Worm (Caenorhabditis elegans) whole organism, L1 larva: ENCODE results near the gene C06A1.6.

Experiments used
- F16B12.6 ChIP-seq: fragments of 150-350 bp; optimal IDR thresholded peaks from 2 replicates; lab custom pipeline; 2014; ENCODE audit warnings: missing biosample characterization, missing genetic modification characterization
- alr-1 ChIP-seq: fragments of 200-800 bp; sonication (Bioruptor generic); optimal IDR thresholded peaks from 2 replicates; lab custom pipeline; 2018; ENCODE audit warnings: borderline replicate concordance, mild to moderate bottlenecking, missing genetic modification characterization, missing compliant biosample characterization
- aly-2 ChIP-seq: fragments of 150-350 bp; optimal IDR thresholded peaks from 2 replicates; lab custom pipeline; 2014; ENCODE audit warnings: missing biosample characterization, missing genetic modification characterization
- ceh-63 ChIP-seq: fragments of 200-800 bp; sonication (Bioruptor generic); optimal IDR thresholded peaks from 2 replicates; lab custom pipeline; 2018; ENCODE audit warnings: mild to moderate bottlenecking, missing genetic modification characterization, missing compliant biosample characterization
- ceh-8 ChIP-seq: fragments of 200-800 bp; sonication (Bioruptor generic); optimal IDR thresholded peaks from 2 replicates; lab custom pipeline; 2018; ENCODE audit warnings: mild to moderate bottlenecking, missing genetic modification characterization, moderate library complexity, missing compliant biosample characterization
- ceh-82 ChIP-seq, 3 experiments: fragments of 150-350 bp in 1 of 3; sonication (generic microtip) in 2 of 3; optimal IDR thresholded peaks; 2 replicates each; lab custom pipeline; 2014 to 2017; ENCODE audit warnings: missing biosample characterization in 3 of 3, missing genetic modification characterization in 3 of 3
- dpl-1 ChIP-seq, 3 experiments: fragments of 150-350 bp in 2 of 3; sonication (generic microtip) in 1 of 3; optimal IDR thresholded peaks; 2 replicates each; lab custom pipeline; 2014 to 2017; ENCODE audit warnings: missing biosample characterization in 3 of 3, missing genetic modification characterization in 3 of 3, missing genetic modification reagents in 3 of 3
- dsc-1 ChIP-seq: sonication (generic microtip); optimal IDR thresholded peaks from 2 replicates; lab custom pipeline; 2016; ENCODE audit warnings: mild to moderate bottlenecking, missing genetic modification characterization, missing compliant biosample characterization
- efl-1 ChIP-seq, 4 experiments: fragments of 150-350 bp; optimal IDR thresholded peaks in 3 of 4; peaks in 1 of 4; 1 replicate in 1 of 4; 2 replicates in 3 of 4; lab custom pipeline; 2014; ENCODE audit warnings: missing biosample characterization in 2 of 4, missing genetic modification characterization in 2 of 4, missing genetic modification reagents in 2 of 4
- egl-13 ChIP-seq: sonication (generic microtip); optimal IDR thresholded peaks from 2 replicates; lab custom pipeline; 2016; ENCODE audit warnings: missing genotype, missing genetic modification reagents, missing genetic modification characterization, missing compliant biosample characterization
- elt-2 ChIP-seq: sonication (generic microtip); optimal IDR thresholded peaks from 2 replicates; lab custom pipeline; 2016; ENCODE audit warnings: missing genetic modification characterization, mild to moderate bottlenecking, inconsistent platforms, missing compliant biosample characterization, missing genetic modification reagents
- fos-1 ChIP-seq: fragments of 150-350 bp; optimal IDR thresholded peaks from 2 replicates; lab custom pipeline; 2014; ENCODE audit warnings: missing biosample characterization, missing genetic modification characterization
- grh-1 ChIP-seq: fragments of 200-800 bp; sonication (Bioruptor generic); IDR thresholded peaks from 2 replicates; pipeline ENCODE4 v1.3.6; 2022; ENCODE audit warnings: missing genetic modification reagents, missing genetic modification characterization, missing compliant biosample characterization
- hlh-17 ChIP-seq: fragments of 200-800 bp; sonication (Bioruptor generic); optimal IDR thresholded peaks from 2 replicates; lab custom pipeline; 2018; ENCODE audit warnings: missing genetic modification characterization, mild to moderate bottlenecking, missing compliant biosample characterization, moderate library complexity, borderline replicate concordance
- hlh-4 ChIP-seq: sonication (generic microtip); optimal IDR thresholded peaks from 2 replicates; lab custom pipeline; 2016; ENCODE audit warnings: mild to moderate bottlenecking, missing genetic modification characterization, missing compliant biosample characterization
- lin-15B ChIP-seq: fragments of 150-350 bp; sonication (generic microtip); optimal IDR thresholded peaks from 3 replicates; lab custom pipeline; 2014; ENCODE audit warnings: missing biosample characterization, missing genetic modification characterization
- lin-39 ChIP-seq: fragments of 150-350 bp; optimal IDR thresholded peaks from 2 replicates; lab custom pipeline; 2014; ENCODE audit warnings: missing biosample characterization, missing genetic modification reagents, missing genetic modification characterization
- lsy-2 ChIP-seq, 2 experiments: fragments of 150-350 bp; optimal IDR thresholded peaks; 2 replicates each; lab custom pipeline; 2014; ENCODE audit warnings: missing biosample characterization in 2 of 2, missing genetic modification characterization in 2 of 2
- mep-1 ChIP-seq: fragments of 150-350 bp; optimal IDR thresholded peaks from 2 replicates; lab custom pipeline; 2014; ENCODE audit warnings: missing biosample characterization, missing genetic modification characterization
- nhr-12 ChIP-seq: sonication (generic microtip); optimal IDR thresholded peaks from 2 replicates; lab custom pipeline; 2017; ENCODE audit warnings: missing biosample characterization, missing genetic modification characterization
- nhr-19 ChIP-seq: fragments of 200-800 bp; sonication (Bioruptor generic); conservative IDR thresholded peaks from 2 replicates; pipeline ENCODE4 v1.3.6; 2022; ENCODE audit warnings: missing genetic modification characterization, missing compliant biosample characterization
- nhr-28 ChIP-seq: fragments of 150-350 bp; optimal IDR thresholded peaks from 2 replicates; lab custom pipeline; 2014; ENCODE audit warnings: missing biosample characterization, missing genetic modification characterization
- nhr-76 ChIP-seq: sonication (generic microtip); optimal IDR thresholded peaks from 2 replicates; lab custom pipeline; 2017; ENCODE audit warnings: missing biosample characterization, missing genetic modification characterization
- nhr-84 ChIP-seq: sonication (generic microtip); optimal IDR thresholded peaks from 2 replicates; lab custom pipeline; 2017; ENCODE audit warnings: missing biosample characterization, missing genetic modification characterization
- nhr-85 ChIP-seq: sonication (generic microtip); peaks from one replicate; lab custom pipeline; 2016; ENCODE audit warnings: missing genetic modification characterization, inconsistent platforms, missing compliant biosample characterization
- nhr-90 ChIP-seq: sonication (generic microtip); optimal IDR thresholded peaks from 2 replicates; lab custom pipeline; 2016; ENCODE audit warnings: mild to moderate bottlenecking, missing genetic modification characterization, missing compliant biosample characterization; ENCODE audit not compliant: poor library complexity
- pax-3 ChIP-seq: fragments of 200-800 bp; sonication (Bioruptor generic); optimal IDR thresholded peaks from 2 replicates; lab custom pipeline; 2018; ENCODE audit warnings: mild to moderate bottlenecking, missing genetic modification characterization, moderate library complexity, missing compliant biosample characterization
- pqm-1 ChIP-seq: sonication (generic microtip); optimal IDR thresholded peaks from 3 replicates; lab custom pipeline; 2017; ENCODE audit warnings: missing biosample characterization, missing genetic modification characterization
- rnt-1 ChIP-seq: sonication (generic microtip); optimal IDR thresholded peaks from 2 replicates; lab custom pipeline; 2016; ENCODE audit warnings: mild to moderate bottlenecking, missing genetic modification characterization, moderate library complexity, missing compliant biosample characterization
- snpc-4 ChIP-seq: fragments of 150-350 bp; optimal IDR thresholded peaks from 2 replicates; lab custom pipeline; 2014; ENCODE audit warnings: missing biosample characterization, missing genetic modification characterization
- swsn-7 ChIP-seq: sonication (generic microtip); optimal IDR thresholded peaks from 2 replicates; lab custom pipeline; 2016; ENCODE audit warnings: missing genetic modification characterization, missing compliant biosample characterization
- tbx-2 ChIP-seq: sonication (generic microtip); optimal IDR thresholded peaks from 2 replicates; lab custom pipeline; 2016; ENCODE audit warnings: missing genetic modification characterization, missing compliant biosample characterization
- unc-62 ChIP-seq: fragments of 150-350 bp; optimal IDR thresholded peaks from 2 replicates; lab custom pipeline; 2014; ENCODE audit warnings: missing biosample characterization, missing genetic modification reagents, missing genetic modification characterization
- unc-86 ChIP-seq: sonication (generic microtip); optimal IDR thresholded peaks from 2 replicates; lab custom pipeline; 2016; ENCODE audit warnings: missing genetic modification characterization, missing compliant biosample characterization
- unc-98 ChIP-seq: fragments of 200-800 bp; sonication (Bioruptor generic); IDR thresholded peaks from 2 replicates; pipeline ENCODE4 v1.3.6; 2022; ENCODE audit warnings: missing genetic modification characterization, missing compliant biosample characterization
- zag-1 ChIP-seq: fragments of 150-350 bp; optimal IDR thresholded peaks from 2 replicates; lab custom pipeline; 2014; ENCODE audit warnings: missing biosample characterization, missing genetic modification characterization

The C06A1.6 gene

DNA sequence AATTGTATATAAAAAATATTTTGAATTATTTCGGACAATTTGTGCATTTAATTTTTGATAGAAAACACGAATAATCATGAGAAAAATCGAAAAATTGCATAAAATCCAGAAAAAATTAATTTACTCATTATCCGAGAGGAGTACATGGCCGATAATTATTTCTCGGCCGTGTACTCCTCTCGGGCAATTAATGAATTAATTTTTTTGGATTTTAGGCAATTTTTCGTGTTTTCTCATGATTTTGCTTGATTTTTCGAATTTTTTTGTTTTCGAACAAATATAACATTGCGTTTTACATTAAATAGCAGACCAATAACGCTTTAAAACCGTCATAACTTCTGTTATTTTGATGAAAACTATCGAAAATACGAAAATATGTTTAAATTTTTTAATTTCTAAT lies 26.5 kb downstream of the C06A1.6 start (continued):
- TF ChIP-seq snpc-4 (peak; percentile 19), unc-86 (tag; lab: Kevin White, UChicago) (peak; percentile 58), zag-1 (tag; lab: Kevin White, UChicago) (no peak), nhr-28 (tag; lab: Kevin White, UChicago) (no peak), hlh-4 (tag; lab: Kevin White, UChicago) (peak; percentile 70), dpl-1 (GFP tag; optimal IDR thresholded peaks at IDR 0.05; lab: Kevin White, UChicago) (peak; percentile 42 to 73 (median 52)), pax-3 (tag; lab: Kevin White, UChicago) (peak; percentile 85), grh-1 (peak; percentile 52; the same call in 1 of the 2 replicates), nhr-19 (peak; percentile 78), mep-1 (peak; percentile 48), nhr-76 (no peak)

DNA sequence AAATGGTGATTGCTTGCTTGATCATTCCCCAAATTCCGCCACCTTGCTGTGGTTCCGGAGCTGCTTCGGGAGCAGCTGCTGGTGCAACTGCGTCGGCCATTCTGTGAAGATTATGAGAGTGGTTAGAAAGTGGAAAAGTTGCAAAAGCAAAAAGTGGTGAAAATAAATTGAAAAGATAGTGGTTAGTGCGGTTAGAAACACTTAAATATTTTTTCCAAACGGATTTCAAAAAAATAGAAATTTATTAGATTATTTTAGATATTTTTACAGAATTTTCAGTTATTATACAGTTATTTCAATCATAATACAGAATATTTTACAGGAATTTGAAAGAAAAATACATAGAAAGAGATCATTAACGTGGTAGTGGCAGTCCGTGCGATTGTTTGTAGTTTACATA lies 26.9 kb downstream of the C06A1.6 start, which contains the start of gene R166.2:
Gene R166.2, minus strand, starts transcription at position 101 of the 400 bp plus-strand sequence.
- no peak for TF ChIP-seq grh-1
- no peak for TF ChIP-seq fos-1 (tag; lab: Kevin White, UChicago)
- TF ChIP-seq efl-1 (optimal IDR thresholded peaks at IDR 0.05; lab: Kevin White, UChicago): no peak
- no peak for TF ChIP-seq efl-1 (GFP tag; optimal IDR thresholded peaks at IDR 0.05 in 1 of 2; lab: Kevin White, UChicago)
- TF ChIP-seq tbx-2: no peak
- no peak for TF ChIP-seq nhr-84
- no peak for TF ChIP-seq ceh-63 (GFP tag; lab: Kevin White, UChicago)
- no peak for TF ChIP-seq hlh-17 (GFP tag; lab: Kevin White, UChicago)
- no peak for TF ChIP-seq ceh-8 (GFP tag; lab: Kevin White, UChicago)
- no peak for TF ChIP-seq ceh-82 (tag; optimal IDR thresholded peaks at IDR 0.05; lab: Kevin White, UChicago)

ce11 chrII:10533985-10534384 lies 30.5 kb downstream of the C06A1.6 start:
- TF ChIP-seq lin-15B (tag; lab: Kevin White, UChicago) (no peak), nhr-12 (tag; lab: Kevin White, UChicago) (no peak), nhr-85 (tag; lab: Kevin White, UChicago) (peak; percentile 34), efl-1 (optimal IDR thresholded peaks at IDR 0.05; lab: Kevin White, UChicago) (no peak), efl-1 (GFP tag; optimal IDR thresholded peaks at IDR 0.05 in 1 of 2; lab: Kevin White, UChicago) (no peak), lin-39 (tag; lab: Kevin White, UChicago) (no peak), unc-62 (GFP tag; lab: Kevin White, UChicago) (no peak), pqm-1 (tag; lab: Kevin White, UChicago) (no peak)

DNA sequence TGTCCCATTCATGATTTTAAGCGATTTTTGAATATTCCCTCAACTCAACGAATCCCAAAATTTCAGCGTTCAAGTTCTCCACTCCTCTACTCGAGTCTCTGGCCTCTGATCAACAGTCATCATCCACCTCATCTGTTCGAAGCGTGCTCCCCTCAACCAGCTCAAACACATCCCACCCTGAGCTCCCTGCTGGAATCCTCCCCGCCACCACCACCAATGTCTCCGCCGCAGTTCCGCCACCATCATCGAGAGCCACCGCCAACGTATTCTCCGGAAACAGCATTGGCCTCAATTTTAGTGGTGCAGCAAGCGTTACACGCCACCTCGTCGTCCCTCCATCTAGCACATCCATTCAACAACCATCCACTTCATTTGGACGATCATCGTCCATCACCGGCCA lies 32.9 kb downstream of the C06A1.6 start:
- TF ChIP-seq elt-2 (tag; lab: Kevin White, UChicago): no peak
- TF ChIP-seq rnt-1: no peak
- TF ChIP-seq aly-2 (tag; lab: Kevin White, UChicago): no peak
- no peak for TF ChIP-seq F16B12.6 (tag; lab: Kevin White, UChicago)
- no peak for TF ChIP-seq unc-62 (GFP tag; lab: Kevin White, UChicago)
- TF ChIP-seq dsc-1 (tag; lab: Kevin White, UChicago): no peak
- TF ChIP-seq egl-13 (tag; lab: Kevin White, UChicago): no peak
- TF ChIP-seq ceh-63 (GFP tag; lab: Kevin White, UChicago): no peak
- no peak for TF ChIP-seq unc-98
- TF ChIP-seq alr-1: no peak
- TF ChIP-seq nhr-90 (tag; lab: Kevin White, UChicago): no peak
- TF ChIP-seq hlh-4 (tag; lab: Kevin White, UChicago): no peak
- TF ChIP-seq, all 84 proteins: peak for 0

DNA sequence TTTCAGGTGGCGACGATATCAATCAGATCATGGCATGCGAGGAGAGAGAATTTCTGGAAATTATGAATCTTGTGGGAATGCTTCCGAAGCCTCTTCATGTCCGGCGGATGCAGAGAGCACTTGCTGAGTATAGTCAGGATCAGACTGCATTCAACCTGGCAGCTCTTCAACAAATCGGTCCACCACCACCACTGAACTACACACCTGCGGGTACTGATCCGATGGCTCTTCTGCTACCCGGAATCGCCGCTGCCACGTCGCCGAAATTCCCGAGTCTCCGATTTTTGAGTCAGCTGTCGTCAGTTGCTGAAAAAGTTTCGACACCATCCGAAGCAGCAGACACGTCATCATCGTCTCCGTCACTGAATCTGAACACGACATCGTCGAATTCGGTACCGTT lies 33.6 kb downstream of the C06A1.6 start:
- TF ChIP-seq swsn-7: no peak
- TF ChIP-seq hlh-17 (GFP tag; lab: Kevin White, UChicago): no peak
- no peak for TF ChIP-seq lsy-2 (tag; optimal IDR thresholded peaks at IDR 0.05; lab: Kevin White, UChicago)
